Fruit fly (Drosophila melanogaster): ENCODE results near the gene Lint-1.

- no peak for TF ChIP-seq Myc (optimal IDR thresholded peaks at IDR 0.05)
- TF ChIP-seq h (optimal IDR thresholded peaks at IDR 0.05): no peak
- no peak for TF ChIP-seq Sin3A (optimal IDR thresholded peaks at IDR 0.05)
- no peak for TF ChIP-seq ttk (optimal IDR thresholded peaks at IDR 0.05)
- no peak for TF ChIP-seq psq (optimal IDR thresholded peaks at IDR 0.05)
Measured at dm6 chrX:11148272-11148835, 769 bp upstream of the Lint-1 start, which contains the start of gene Ran.
